Worm (Caenorhabditis elegans): ENCODE data around the gene rps-1.

The rps-1 gene

ce11 chrIII:4505726-4506125, 30.0 kb downstream of the rps-1 start:
- TF ChIP-seq T26A8.4 (GFP tag; IDR thresholded peaks at IDR 0.05) = 0 out of 2 replicates have a peak, but pooled peaks have one; percentile 31
- no peak for TF ChIP-seq nhr-28 (tag; optimal IDR thresholded peaks at IDR 0.05)
- no peak for TF ChIP-seq tra-1 (GFP tag; IDR thresholded peaks at IDR 0.05)
- TF ChIP-seq lsy-2 (tag; optimal IDR thresholded peaks at IDR 0.05) = peak in 1 of 2 experiments; percentile 53
- peak; percentile 33 for TF ChIP-seq mep-1 (tag; optimal IDR thresholded peaks at IDR 0.05)
- peak in 1 of 2 experiments; percentile 20 for TF ChIP-seq unc-62 (GFP tag; optimal IDR thresholded peaks at IDR 0.05 in 1 of 2)
- no peak for TF ChIP-seq unc-62 (tag; optimal IDR thresholded peaks at IDR 0.05)
- peak; percentile 48 for TF ChIP-seq ctbp-1 (GFP tag; IDR thresholded peaks at IDR 0.05)
- peak in 1 of 2 experiments; percentile 1 for TF ChIP-seq mdl-1 (tag; optimal IDR thresholded peaks at IDR 0.05)
- peak; percentile 53 for TF ChIP-seq hlh-30 (tag; optimal IDR thresholded peaks at IDR 0.05; ENCODE audit: insufficient read depth)
- peak; percentile 66 for TF ChIP-seq fkh-10 (GFP tag; optimal IDR thresholded peaks at IDR 0.05)
- TF ChIP-seq vab-7 (GFP tag; IDR thresholded peaks at IDR 0.05) = peak; percentile 39; the same call in 1 of the 2 replicates
- peak; percentile 39; the same call in 1 of the 2 replicates for TF ChIP-seq hmg-1.1 (GFP tag; IDR thresholded peaks at IDR 0.05)
- TF ChIP-seq hif-1 (tag; optimal IDR thresholded peaks at IDR 0.05) = peak in 1 of 2 experiments; percentile 3
- no peak for TF ChIP-seq daf-12 (tag; optimal IDR thresholded peaks at IDR 0.05)
- TF ChIP-seq egl-43 (GFP tag; IDR thresholded peaks at IDR 0.05) = peak; percentile 66
- no peak for TF ChIP-seq madf-5 (GFP tag; IDR thresholded peaks at IDR 0.05)

- TF ChIP-seq nhr-28 (tag; optimal IDR thresholded peaks at IDR 0.05) (peak; percentile 80), Y105C5A.15 (GFP tag; IDR thresholded peaks at IDR 0.05) (no peak), ceh-44 (GFP tag; IDR thresholded peaks at IDR 0.05) (no peak), ztf-7 (tag; optimal IDR thresholded peaks at IDR 0.05) (no peak), nhr-111 (GFP tag; optimal IDR thresholded peaks at IDR 0.05) (no peak), ama-1 (optimal IDR thresholded peaks at IDR 0.05) (no peak), F10B5.3 (tag; optimal IDR thresholded peaks at IDR 0.05) (no peak), T26A8.4 (GFP tag; IDR thresholded peaks at IDR 0.05) (no peak), daf-19 (GFP tag; conservative IDR thresholded peaks at IDR 0.05) (no peak), rbr-2 (tag; optimal IDR thresholded peaks at IDR 0.05) (no peak), mes-2 (tag; optimal IDR thresholded peaks at IDR 0.05; ENCODE audit: poor library complexity, severe bottlenecking) (no peak), F37D6.2 (tag; optimal IDR thresholded peaks at IDR 0.05) (no peak), ZK546.5 (tag; optimal IDR thresholded peaks at IDR 0.05) (no peak), ctbp-1 (GFP tag; IDR thresholded peaks at IDR 0.05) (no peak), nhr-6 (tag; optimal IDR thresholded peaks at IDR 0.05) (no peak), nhr-76 (tag; optimal IDR thresholded peaks at IDR 0.05) (no peak), R02D3.7 (tag; optimal IDR thresholded peaks at IDR 0.05) (no peak), nhr-48 (tag; optimal IDR thresholded peaks at IDR 0.05) (no peak), zfp-3 (GFP tag; conservative IDR thresholded peaks at IDR 0.05) (no peak), mxl-3 (GFP tag; optimal IDR thresholded peaks at IDR 0.05) (no peak), mxl-2 (GFP tag; conservative IDR thresholded peaks at IDR 0.05) (no peak), unc-39 (tag; optimal IDR thresholded peaks at IDR 0.05) (no peak), tra-1 (GFP tag; IDR thresholded peaks at IDR 0.05) (0 out of 2 replicates have a peak, but pooled peaks have one; percentile 18), hif-1 (tag; optimal IDR thresholded peaks at IDR 0.05) (no peak), T20F7.1 (GFP tag; optimal IDR thresholded peaks at IDR 0.05) (peak; percentile 13), fos-1 (tag; optimal IDR thresholded peaks at IDR 0.05) (no peak), ceh-82 (tag; optimal IDR thresholded peaks at IDR 0.05) (no peak), lin-29 (GFP tag; IDR thresholded peaks at IDR 0.05) (no peak), aha-1 (tag) (peak; percentile 82), dve-1 (tag; optimal IDR thresholded peaks at IDR 0.05; ENCODE audit: insufficient read depth) (peak; percentile 41), nhr-10 (tag; optimal IDR thresholded peaks at IDR 0.05) (no peak), daf-8 (GFP tag; IDR thresholded peaks at IDR 0.05) (no peak), ceh-20 (GFP tag; IDR thresholded peaks at IDR 0.05) (no peak), dmd-6 (GFP tag; IDR thresholded peaks at IDR 0.05) (peak; percentile 72), nhr-237 (tag; optimal IDR thresholded peaks at IDR 0.05) (no peak), unc-130 (GFP tag; optimal IDR thresholded peaks at IDR 0.05) (no peak), ces-1 (GFP tag; optimal IDR thresholded peaks at IDR 0.05) (no peak), sdz-12 (GFP tag; optimal IDR thresholded peaks at IDR 0.05) (no peak)
Observed at ce11 chrIII:4506140-4506539, 30.4 kb downstream of the rps-1 start.

Measured in whole organism, L4 larva.